Worm (Caenorhabditis elegans) whole organism, midembryonic: ENCODE results near the gene C07C7.3.
"Not testable (repeated sequence)": the region's sequence is repeated elsewhere in the genome, so short reads cannot be mapped to it uniquely, and the experiment has no call there.

Experiments
- flt-1 ChIP-seq: fragments of 200-800 bp; sonication (Bioruptor generic); IDR thresholded peaks from 2 replicates; pipeline ENCODE4 v1.3.6; 2022; ENCODE audit warnings: missing genetic modification characterization, missing compliant biosample characterization
- klf-2 ChIP-seq: fragments of 200-800 bp; sonication (Bioruptor generic); conservative IDR thresholded peaks from 2 replicates; pipeline ENCODE4 v1.3.6; 2022; ENCODE audit warnings: missing genetic modification reagents, missing genetic modification characterization, missing compliant biosample characterization
- ref-1 ChIP-seq: fragments of 200-800 bp; sonication (Bioruptor generic); conservative IDR thresholded peaks from 2 replicates; pipeline ENCODE4 v1.3.6; 2022; ENCODE audit warnings: missing genetic modification reagents, missing genetic modification characterization, missing compliant biosample characterization
- ztf-23 ChIP-seq: fragments of 200-800 bp; sonication (Bioruptor generic); IDR thresholded peaks from 2 replicates; pipeline ENCODE4 v1.3.6; 2022; ENCODE audit warnings: missing genetic modification reagents, missing genetic modification characterization, missing compliant biosample characterization

DNA sequence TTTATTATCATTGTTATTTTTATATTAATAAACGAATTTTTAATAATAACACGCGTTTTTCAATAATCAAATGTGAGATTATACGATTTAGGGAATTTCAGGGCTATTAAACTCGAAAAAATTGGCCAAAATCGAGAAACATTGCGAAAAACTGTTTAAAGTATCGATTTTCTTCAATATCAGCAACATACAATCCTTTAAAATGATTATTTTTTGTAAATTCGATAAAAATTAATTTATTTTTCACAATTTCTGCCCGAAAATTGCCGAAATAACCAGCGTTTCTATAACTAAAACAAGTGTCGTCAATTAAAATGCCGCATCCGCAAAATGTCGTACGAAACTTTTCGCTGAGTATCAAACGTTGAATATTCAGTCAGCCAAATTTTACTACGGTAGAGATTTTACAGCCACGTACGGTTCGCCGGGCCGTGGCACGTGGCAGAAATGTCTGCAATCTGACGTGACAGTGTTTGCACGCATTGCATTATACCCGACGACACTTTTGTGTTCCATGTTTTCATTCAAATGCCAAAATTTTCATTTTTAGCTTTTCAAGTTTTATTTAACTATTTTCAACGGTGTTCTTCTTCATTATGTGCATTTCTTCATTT, 30.3 kb downstream of the C07C7.3 start:
- TF ChIP-seq ztf-23 (peak; percentile 50; the same call in 1 of the 2 replicates), ref-1 (GFP tag; lab: Robert Waterston, UW) (peak; percentile 74)
- TF ChIP-seq flt-1 (GFP tag; lab: Robert Waterston, UW); klf-2: not testable (repeated sequence)
